Worm (Caenorhabditis elegans): ENCODE measurements around the gene pitr-1.

DNA sequence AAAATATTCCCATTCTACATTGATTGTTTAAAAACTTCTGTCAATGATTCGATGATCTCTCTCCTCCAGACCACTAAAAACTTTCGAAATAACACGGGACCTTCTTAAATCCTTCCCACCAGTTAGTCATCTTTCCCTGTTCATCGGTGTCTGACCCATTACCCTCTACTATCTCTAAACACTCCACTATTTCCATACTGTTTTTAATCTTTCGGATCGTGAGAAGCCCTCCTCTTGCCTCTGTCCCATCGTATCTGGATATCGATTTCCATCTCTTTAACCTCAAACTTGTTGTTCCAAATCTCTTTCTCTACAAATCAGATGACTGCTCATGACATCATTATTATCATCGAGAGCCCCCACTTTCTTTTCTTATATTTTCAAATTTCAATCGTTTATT, 34.5 kb downstream of the pitr-1 start:
- no peak for TF ChIP-seq ztf-3 (GFP tag; optimal IDR thresholded peaks at IDR 0.05)
- no peak for TF ChIP-seq ztf-6 (GFP tag; IDR thresholded peaks at IDR 0.05)
- TF ChIP-seq ZK185.1 (tag; optimal IDR thresholded peaks at IDR 0.05; ENCODE audit: poor library complexity, severe bottlenecking) = no peak
- TF ChIP-seq lin-35 (GFP tag; optimal IDR thresholded peaks at IDR 0.05) = no peak
- no peak for TF ChIP-seq sptf-2 (GFP tag; optimal IDR thresholded peaks at IDR 0.05)
- no peak for TF ChIP-seq pha-4 (tag; optimal IDR thresholded peaks at IDR 0.05)

All from whole organism, young adult.